Fruit fly (Drosophila melanogaster) Kc167 (cell line): Measurements from ENCODE around the gene CG11912.

Source experiments
- Myc ChIP-seq: fragments of >200 bp; optimal IDR thresholded peaks from 2 replicates; lab custom pipeline; 2017; ENCODE audit warnings: missing external identifiers
- Sin3A ChIP-seq: fragments of >200 bp; optimal IDR thresholded peaks from 2 replicates; lab custom pipeline; 2018; ENCODE audit warnings: missing external identifiers
- h ChIP-seq: fragments of >200 bp; optimal IDR thresholded peaks from 3 replicates; lab custom pipeline; 2018; ENCODE audit warnings: missing external identifiers
- ttk ChIP-seq: sonication (Bioruptor generic); optimal IDR thresholded peaks from 2 replicates; lab custom pipeline; 2017; ENCODE audit warnings: missing external identifiers

dm6 chr2L:285596-286023, 33.4 kb downstream of the CG11912 start:
- TF ChIP-seq ttk (lab: Kevin White, UChicago): no peak
- no peak for TF ChIP-seq Myc (lab: Kevin White, UChicago)
- TF ChIP-seq h (lab: Kevin White, UChicago): no peak
- no peak for TF ChIP-seq Sin3A (lab: Kevin White, UChicago)
